Fruit fly (Drosophila melanogaster) whole organism, prepupa: ENCODE results near the gene CG31709.
A peak's percentile ranks its signal among the peaks of the same experiment; 100 is the strongest.

Experiments used
- CG11294 ChIP-seq: fragments of 200-800 bp; sonication (Bioruptor generic); IDR thresholded peaks from 2 replicates; pipeline ENCODE4 v1.3.6; 2022; ENCODE audit warnings: missing biosample characterization, missing genetic modification characterization
- CG11762 ChIP-seq: fragments of 200-800 bp; sonication (Bioruptor generic); optimal IDR thresholded peaks from 3 replicates; lab custom pipeline; 2016; ENCODE audit warnings: missing biosample characterization, missing genetic modification characterization; ENCODE audit not compliant: insufficient read depth
- CG11902 ChIP-seq: fragments of 200-800 bp; sonication (Bioruptor generic); optimal IDR thresholded peaks from 3 replicates; lab custom pipeline; 2016; ENCODE audit warnings: missing biosample characterization, missing genetic modification characterization
- CG15336 ChIP-seq: fragments of 200-800 bp; sonication (Bioruptor generic); IDR thresholded peaks from 2 replicates; pipeline ENCODE4 v1.3.6; 2022; ENCODE audit warnings: missing biosample characterization, missing genetic modification characterization
- CG1621 ChIP-seq: fragments of 200-800 bp; sonication (Bioruptor generic); optimal IDR thresholded peaks from 3 replicates; lab custom pipeline; 2018; ENCODE audit warnings: missing biosample characterization, mild to moderate bottlenecking, missing genetic modification characterization
- CG16779 ChIP-seq: fragments of 200-800 bp; sonication (Bioruptor generic); optimal IDR thresholded peaks from 3 replicates; lab custom pipeline; 2017; ENCODE audit warnings: missing biosample characterization, mild to moderate bottlenecking, missing genetic modification characterization
- CG31627 ChIP-seq: fragments of 200-800 bp; sonication (Bioruptor generic); optimal IDR thresholded peaks from 3 replicates; lab custom pipeline; 2016; ENCODE audit warnings: missing biosample characterization, missing genetic modification characterization
- CG32006 ChIP-seq: fragments of 200-800 bp; sonication (Bioruptor generic); optimal IDR thresholded peaks from 3 replicates; lab custom pipeline; 2017; ENCODE audit warnings: missing biosample characterization, mild to moderate bottlenecking, missing genetic modification characterization
- CG34406 ChIP-seq: fragments of 200-800 bp; sonication (Bioruptor generic); optimal IDR thresholded peaks from 3 replicates; lab custom pipeline; 2016; ENCODE audit warnings: missing biosample characterization, missing genetic modification characterization
- CG3919 ChIP-seq: fragments of 200-800 bp; sonication (Bioruptor generic); optimal IDR thresholded peaks from 3 replicates; lab custom pipeline; 2016; ENCODE audit warnings: missing biosample characterization, missing genetic modification characterization
- CG6163 ChIP-seq: fragments of 200-800 bp; sonication (Bioruptor generic); IDR thresholded peaks from 3 replicates; pipeline ENCODE4 v1.3.6; 2022; ENCODE audit warnings: missing biosample characterization, missing genetic modification characterization
- CG6276 ChIP-seq: fragments of 200-800 bp; sonication (Bioruptor generic); optimal IDR thresholded peaks from 2 replicates; lab custom pipeline; 2017; ENCODE audit warnings: missing biosample characterization, mild to moderate bottlenecking, missing genetic modification characterization
- CG6792 ChIP-seq: fragments of 200-800 bp; sonication (Bioruptor generic); optimal IDR thresholded peaks from 3 replicates; lab custom pipeline; 2016; ENCODE audit warnings: missing biosample characterization, missing genetic modification characterization
- CG6808 ChIP-seq: fragments of 200-800 bp; sonication (Bioruptor generic); optimal IDR thresholded peaks from 3 replicates; lab custom pipeline; 2017; ENCODE audit warnings: missing biosample characterization, missing genetic modification characterization, mild to moderate bottlenecking, moderate library complexity, missing genetic modification reagents
- CG7368 ChIP-seq: fragments of 200-800 bp; sonication (Bioruptor generic); optimal IDR thresholded peaks from 3 replicates; lab custom pipeline; 2016; ENCODE audit warnings: missing biosample characterization, missing genetic modification characterization
- CG8119 ChIP-seq: fragments of 200-800 bp; sonication (Bioruptor generic); IDR thresholded peaks from 3 replicates; pipeline ENCODE4 v1.3.6; 2022; ENCODE audit warnings: missing biosample characterization, missing genetic modification characterization
- CG9139 ChIP-seq: fragments of 200-800 bp; sonication (Bioruptor generic); optimal IDR thresholded peaks from 3 replicates; lab custom pipeline; 2017; ENCODE audit warnings: missing biosample characterization, mild to moderate bottlenecking, missing genetic modification characterization
- Eip75B ChIP-seq: fragments of 200-800 bp; sonication (Bioruptor generic); optimal IDR thresholded peaks from 3 replicates; lab custom pipeline; 2016; ENCODE audit warnings: missing biosample characterization, missing genetic modification characterization
- Eip78C ChIP-seq: fragments of 200-800 bp; sonication (Bioruptor generic); peaks from one replicate; lab custom pipeline; 2016; ENCODE audit warnings: missing biosample characterization, missing genetic modification characterization
- Eip93F ChIP-seq: fragments of 200-800 bp; sonication (Bioruptor generic); optimal IDR thresholded peaks from 2 replicates; lab custom pipeline; 2016; ENCODE audit warnings: missing biosample characterization, mild to moderate bottlenecking, missing genetic modification characterization
- Ets96B ChIP-seq: fragments of 200-800 bp; optimal IDR thresholded peaks from 2 replicates; lab custom pipeline; 2019; ENCODE audit warnings: missing biosample characterization, mild to moderate bottlenecking, missing genetic modification characterization, moderate library complexity
- Gug ChIP-seq: fragments of 200-800 bp; sonication (Bioruptor generic); IDR thresholded peaks from 2 replicates; pipeline ENCODE4 v1.3.6; 2022; ENCODE audit warnings: missing biosample characterization, missing genetic modification characterization
- Hr38 ChIP-seq: sonication (Bioruptor generic); optimal IDR thresholded peaks from 2 replicates; lab custom pipeline; 2016; ENCODE audit warnings: missing biosample characterization, missing genetic modification characterization
- Hr39 ChIP-seq: fragments of 200-800 bp; sonication (Bioruptor generic); optimal IDR thresholded peaks from 2 replicates; lab custom pipeline; 2016; ENCODE audit warnings: missing biosample characterization, missing genetic modification characterization
- Hr4 ChIP-seq: fragments of 200-800 bp; sonication (Bioruptor generic); optimal IDR thresholded peaks from 3 replicates; lab custom pipeline; 2016; ENCODE audit warnings: missing biosample characterization, missing genetic modification characterization
- Lpt ChIP-seq: fragments of 200-800 bp; sonication (Bioruptor generic); optimal IDR thresholded peaks from 3 replicates; lab custom pipeline; 2016; ENCODE audit warnings: missing biosample characterization, missing genetic modification characterization
- Met ChIP-seq: fragments of 200-800 bp; sonication (Bioruptor generic); optimal IDR thresholded peaks from 3 replicates; lab custom pipeline; 2016; ENCODE audit warnings: missing biosample characterization, missing genetic modification characterization
- OdsH ChIP-seq: fragments of 200-800 bp; sonication (Bioruptor generic); optimal IDR thresholded peaks from 3 replicates; lab custom pipeline; 2016; ENCODE audit warnings: missing biosample characterization, missing genetic modification characterization
- Smox ChIP-seq: fragments of 200-800 bp; sonication (Bioruptor generic); optimal IDR thresholded peaks from 3 replicates; lab custom pipeline; 2016; ENCODE audit warnings: missing biosample characterization, missing genetic modification characterization
- Sox102F ChIP-seq: fragments of 200-800 bp; sonication (Bioruptor generic); optimal IDR thresholded peaks from 2 replicates; lab custom pipeline; 2016; ENCODE audit warnings: missing biosample characterization, mild to moderate bottlenecking, missing genetic modification characterization
- Sox14 ChIP-seq: fragments of 200-800 bp; sonication (Bioruptor generic); optimal IDR thresholded peaks from 3 replicates; lab custom pipeline; 2016; ENCODE audit warnings: missing biosample characterization, missing genetic modification characterization
- Sox15 ChIP-seq: fragments of 200-800 bp; sonication (Bioruptor generic); optimal IDR thresholded peaks from 3 replicates; lab custom pipeline; 2016; ENCODE audit warnings: missing biosample characterization, missing genetic modification characterization
- achi ChIP-seq: fragments of 200-800 bp; sonication (Bioruptor generic); optimal IDR thresholded peaks from 3 replicates; lab custom pipeline; 2016; ENCODE audit warnings: missing biosample characterization, missing genetic modification characterization
- acj6 ChIP-seq: fragments of 200-800 bp; sonication (Bioruptor generic); optimal IDR thresholded peaks from 3 replicates; lab custom pipeline; 2016; ENCODE audit warnings: missing biosample characterization, missing genetic modification characterization
- cyc ChIP-seq: fragments of 200-800 bp; sonication (Bioruptor generic); optimal IDR thresholded peaks from 3 replicates; lab custom pipeline; 2016; ENCODE audit warnings: missing biosample characterization, missing genetic modification characterization
- dac ChIP-seq: fragments of 200-800 bp; sonication (Bioruptor generic); optimal IDR thresholded peaks from 2 replicates; lab custom pipeline; 2017; ENCODE audit warnings: missing biosample characterization, mild to moderate bottlenecking, missing genetic modification characterization
- dsx ChIP-seq: fragments of 200-800 bp; optimal IDR thresholded peaks from 3 replicates; lab custom pipeline; 2019; ENCODE audit warnings: missing biosample characterization, mild to moderate bottlenecking, missing genetic modification characterization, moderate library complexity; ENCODE audit not compliant: poor library complexity, severe bottlenecking
- eg ChIP-seq: fragments of 200-800 bp; sonication (Bioruptor generic); IDR thresholded peaks from 3 replicates; pipeline ENCODE4 v1.3.6; 2022; ENCODE audit warnings: missing biosample characterization, missing genetic modification characterization
- esn ChIP-seq: fragments of 200-800 bp; sonication (Bioruptor generic); optimal IDR thresholded peaks from 2 replicates; lab custom pipeline; 2016; ENCODE audit warnings: missing biosample characterization, mild to moderate bottlenecking, missing genetic modification characterization, moderate library complexity
- fd59A ChIP-seq: fragments of 200-800 bp; sonication (Bioruptor generic); optimal IDR thresholded peaks from 2 replicates; lab custom pipeline; 2017; ENCODE audit warnings: missing biosample characterization, mild to moderate bottlenecking, missing genetic modification characterization, missing genetic modification reagents
- fkh ChIP-seq: fragments of 200-800 bp; sonication (Bioruptor generic); optimal IDR thresholded peaks from 3 replicates; lab custom pipeline; 2017; ENCODE audit warnings: missing biosample characterization, mild to moderate bottlenecking, missing genetic modification characterization, moderate library complexity
- lz ChIP-seq: fragments of 200-800 bp; sonication (Bioruptor generic); optimal IDR thresholded peaks from 3 replicates; lab custom pipeline; 2016; ENCODE audit warnings: missing biosample characterization, missing genetic modification characterization
- pdm3 ChIP-seq: fragments of 200-800 bp; sonication (Bioruptor generic); optimal IDR thresholded peaks from 3 replicates; lab custom pipeline; 2016; ENCODE audit warnings: missing biosample characterization, missing genetic modification characterization
- salr ChIP-seq, 2 experiments: fragments of 200-800 bp; sonication (Bioruptor generic); optimal IDR thresholded peaks; 3 replicates each; lab custom pipeline; 2016 to 2018; ENCODE audit warnings: missing biosample characterization in 2 of 2, missing genetic modification characterization in 2 of 2, mild to moderate bottlenecking in 1 of 2
- svp ChIP-seq: fragments of 200-800 bp; sonication (Bioruptor generic); peaks from one replicate; lab custom pipeline; 2016; ENCODE audit warnings: missing biosample characterization, missing genetic modification characterization
- vri ChIP-seq: fragments of 200-800 bp; sonication (Bioruptor generic); optimal IDR thresholded peaks from 3 replicates; lab custom pipeline; 2016; ENCODE audit warnings: missing biosample characterization, mild to moderate bottlenecking, missing genetic modification characterization

The CG31709 gene

dm6 chr2L:9617908-9618307, 38.5 kb upstream of the CG31709 start (continued):
- TF ChIP-seq eg (peak; percentile 55; the same call in 2 of the 3 replicates), CG6808 (GFP tag; lab: Kevin White, UChicago) (no peak), CG8119 (peak; percentile 69), Lpt (GFP tag; lab: Kevin White, UChicago) (peak; percentile 25), achi (GFP tag; lab: Kevin White, UChicago) (no peak), CG11902 (GFP tag; lab: Kevin White, UChicago) (no peak), pdm3 (peak; percentile 23), dsx (GFP tag; lab: Kevin White, UChicago) (no peak), Ets96B (tag; lab: Kevin White, UChicago) (no peak), esn (GFP tag; lab: Kevin White, UChicago) (no peak), CG15336 (GFP tag; lab: Robert Waterston, UW) (peak; percentile 54; the same call in 1 of the 2 replicates), CG16779 (no peak), Hr4 (peak; percentile 85), lz (GFP tag; lab: Kevin White, UChicago) (no peak), Gug (GFP tag; lab: Robert Waterston, UW) (no peak), OdsH (GFP tag; lab: Kevin White, UChicago) (peak; percentile 28)

DNA sequence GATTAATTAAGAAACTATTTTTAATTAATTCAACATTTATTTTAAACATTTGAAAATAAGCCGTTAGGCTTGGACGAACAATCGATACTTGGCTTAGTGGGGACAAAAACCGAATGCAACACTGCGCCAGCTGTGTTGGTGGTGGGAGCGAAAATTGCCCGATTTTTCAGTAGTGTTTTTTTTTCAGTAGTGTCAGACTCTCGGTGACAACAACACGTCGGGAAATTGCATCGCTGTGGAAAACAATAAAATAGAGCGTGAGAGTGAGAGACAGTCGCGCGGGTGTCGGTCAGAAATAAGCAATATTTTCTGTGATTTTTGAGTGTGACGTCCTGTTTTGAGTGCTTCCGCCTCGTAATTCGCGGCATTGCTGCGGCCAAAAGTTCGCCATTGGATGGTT, 37.2 kb upstream of the CG31709 start:
- no peak for TF ChIP-seq Hr4
- peak; percentile 11 for TF ChIP-seq CG34406 (GFP tag; lab: Kevin White, UChicago)
- TF ChIP-seq Eip78C (GFP tag; lab: Kevin White, UChicago) = peak; percentile 36
- TF ChIP-seq CG6276 (GFP tag; lab: Kevin White, UChicago) = peak; percentile 31
- no peak for TF ChIP-seq fkh (GFP tag; lab: Kevin White, UChicago)
- TF ChIP-seq Sox14 (GFP tag; lab: Kevin White, UChicago) = peak; percentile 22
- no peak for TF ChIP-seq Sox15
- peak; percentile 29 for TF ChIP-seq pdm3
- peak; percentile 72; the same call in 2 of the 3 replicates for TF ChIP-seq CG6163 (GFP tag; lab: Robert Waterston, UW)
- peak; percentile 13; the same call in 1 of the 2 replicates for TF ChIP-seq CG11294 (GFP tag; lab: Robert Waterston, UW)
- peak; percentile 49 for TF ChIP-seq CG16779
- TF ChIP-seq acj6 (GFP tag; lab: Kevin White, UChicago) = peak; percentile 1
- TF ChIP-seq CG1621 = peak; percentile 45
- peak; percentile 34 for TF ChIP-seq CG3919 (GFP tag; lab: Kevin White, UChicago)
- peak; percentile 45; the same call in 1 of the 2 replicates for TF ChIP-seq CG15336 (GFP tag; lab: Robert Waterston, UW)
- TF ChIP-seq esn (GFP tag; lab: Kevin White, UChicago) = peak; percentile 54
- peak; percentile 35; the same call in 1 of the 3 replicates for TF ChIP-seq CG8119
- TF ChIP-seq svp (GFP tag; lab: Kevin White, UChicago) = peak; percentile 67
- peak; percentile 71 for TF ChIP-seq eg
- TF ChIP-seq CG9139 (GFP tag; lab: Kevin White, UChicago) = no peak
- TF ChIP-seq dac (GFP tag; lab: Kevin White, UChicago) = no peak
- TF ChIP-seq CG32006 (GFP tag; lab: Kevin White, UChicago) = no peak
- peak; percentile 29 for TF ChIP-seq lz (GFP tag; lab: Kevin White, UChicago)
- peak; percentile 21 for TF ChIP-seq Smox
- peak; percentile 73 for TF ChIP-seq vri
- no peak for TF ChIP-seq CG6808 (GFP tag; lab: Kevin White, UChicago)
- TF ChIP-seq CG6792 = peak; percentile 4
- peak; percentile 1 for TF ChIP-seq Met (GFP tag; lab: Kevin White, UChicago)
- TF ChIP-seq OdsH (GFP tag; lab: Kevin White, UChicago) = peak; percentile 18
- TF ChIP-seq CG11762 (GFP tag; lab: Kevin White, UChicago) = no peak
- peak in 1 of 2 experiments; percentile 16 for TF ChIP-seq salr (GFP tag; optimal IDR thresholded peaks at IDR 0.05; lab: Kevin White, UChicago)
- TF ChIP-seq fd59A = no peak
- TF ChIP-seq CG31627 = peak; percentile 32
- no peak for TF ChIP-seq CG7368 (GFP tag; lab: Kevin White, UChicago)
- TF ChIP-seq Eip93F (GFP tag; lab: Kevin White, UChicago) = no peak
- TF ChIP-seq Sox102F (GFP tag; lab: Kevin White, UChicago) = peak; percentile 38
- TF ChIP-seq cyc (GFP tag; lab: Kevin White, UChicago) = no peak
- no peak for TF ChIP-seq Hr38
- peak; percentile 27 for TF ChIP-seq Eip75B (GFP tag; lab: Kevin White, UChicago)
- TF ChIP-seq Hr39 (GFP tag; lab: Kevin White, UChicago) = peak; percentile 36
- TF ChIP-seq achi (GFP tag; lab: Kevin White, UChicago) = peak; percentile 67
